Worm (Caenorhabditis elegans) whole organism, late embryonic: ENCODE results near the gene srh-304.
A peak's percentile ranks its signal among the peaks of the same experiment; 100 is the strongest.

Source experiments
- C08G9.2 ChIP-seq: sonication (generic microtip); optimal IDR thresholded peaks from 2 replicates; lab custom pipeline; 2016; ENCODE audit warnings: mild to moderate bottlenecking, missing genetic modification characterization, moderate library complexity, missing compliant biosample characterization
- C38D4.7 ChIP-seq: fragments of 200-800 bp; sonication (Bioruptor generic); optimal IDR thresholded peaks from 2 replicates; lab custom pipeline; 2018; ENCODE audit warnings: mild to moderate bottlenecking, missing genetic modification characterization, moderate library complexity, missing compliant biosample characterization
- F13H6.1 ChIP-seq: sonication (generic microtip); optimal IDR thresholded peaks from 2 replicates; lab custom pipeline; 2016; ENCODE audit warnings: missing genetic modification characterization, missing compliant biosample characterization
- K02D7.2 ChIP-seq: sonication (generic microtip); optimal IDR thresholded peaks from 2 replicates; lab custom pipeline; 2017; ENCODE audit warnings: mild to moderate bottlenecking, missing genetic modification characterization, missing compliant biosample characterization
- K09A11.1 ChIP-seq: sonication (generic microtip); optimal IDR thresholded peaks from 2 replicates; lab custom pipeline; 2017; ENCODE audit warnings: antibody characterized with exemption, mild to moderate bottlenecking, missing genetic modification characterization, missing compliant biosample characterization; ENCODE audit not compliant: insufficient read depth
- T23F11.4 ChIP-seq: fragments of 200-800 bp; sonication (Bioruptor generic); optimal IDR thresholded peaks from 2 replicates; lab custom pipeline; 2018; ENCODE audit warnings: mild to moderate bottlenecking, missing genetic modification characterization, missing compliant biosample characterization
- Y22D7AL.16 ChIP-seq: sonication (generic microtip); optimal IDR thresholded peaks from 2 replicates; lab custom pipeline; 2016; ENCODE audit warnings: missing genetic modification characterization, missing compliant biosample characterization
- ahr-1 ChIP-seq: sonication (generic microtip); optimal IDR thresholded peaks from 2 replicates; lab custom pipeline; 2016; ENCODE audit warnings: missing genetic modification characterization, missing compliant biosample characterization
- ceh-19 ChIP-seq: fragments of 200-800 bp; sonication (Bioruptor generic); optimal IDR thresholded peaks from 2 replicates; lab custom pipeline; 2018; ENCODE audit warnings: mild to moderate bottlenecking, missing genetic modification characterization, missing compliant biosample characterization
- ceh-2 ChIP-seq: sonication (generic microtip); optimal IDR thresholded peaks from 2 replicates; lab custom pipeline; 2016; ENCODE audit warnings: missing genotype, missing genetic modification characterization, missing compliant biosample characterization
- ceh-24 ChIP-seq: sonication (generic microtip); optimal IDR thresholded peaks from 2 replicates; lab custom pipeline; 2016; ENCODE audit warnings: mild to moderate bottlenecking, missing genetic modification characterization, missing compliant biosample characterization
- ceh-30 ChIP-seq: fragments of 150-350 bp; optimal IDR thresholded peaks from 2 replicates; lab custom pipeline; 2014; ENCODE audit warnings: missing biosample characterization, missing genetic modification characterization
- ceh-31 ChIP-seq: sonication (generic microtip); optimal IDR thresholded peaks from 2 replicates; lab custom pipeline; 2016; ENCODE audit warnings: missing genetic modification characterization, missing compliant biosample characterization
- ceh-45 ChIP-seq: fragments of 200-800 bp; sonication (Bioruptor generic); IDR thresholded peaks from 2 replicates; pipeline ENCODE4 v1.3.6; 2022; ENCODE audit warnings: missing genetic modification reagents, missing genetic modification characterization, missing compliant biosample characterization
- ceh-48 ChIP-seq: sonication (generic microtip); optimal IDR thresholded peaks from 2 replicates; lab custom pipeline; 2016; ENCODE audit warnings: missing genetic modification characterization, inconsistent platforms, missing compliant biosample characterization
- ceh-6 ChIP-seq: fragments of 200-800 bp; sonication (Bioruptor generic); optimal IDR thresholded peaks from 2 replicates; lab custom pipeline; 2018; ENCODE audit warnings: mild to moderate bottlenecking, missing genetic modification characterization, missing compliant biosample characterization
- ceh-9 ChIP-seq: sonication (generic microtip); optimal IDR thresholded peaks from 2 replicates; lab custom pipeline; 2016; ENCODE audit warnings: mild to moderate bottlenecking, missing genetic modification characterization, inconsistent platforms, missing compliant biosample characterization
- che-1 ChIP-seq: sonication (generic microtip); optimal IDR thresholded peaks from 2 replicates; lab custom pipeline; 2016; ENCODE audit warnings: mild to moderate bottlenecking, missing genetic modification characterization, missing compliant biosample characterization
- dmd-4 ChIP-seq: sonication (generic microtip); optimal IDR thresholded peaks from 2 replicates; lab custom pipeline; 2016; ENCODE audit warnings: borderline replicate concordance, missing genetic modification characterization, missing compliant biosample characterization
- elt-4 ChIP-seq: sonication (generic microtip); optimal IDR thresholded peaks from 2 replicates; lab custom pipeline; 2016; ENCODE audit warnings: missing genetic modification characterization, missing compliant biosample characterization
- eyg-1 ChIP-seq: sonication (generic microtip); optimal IDR thresholded peaks from 2 replicates; lab custom pipeline; 2016; ENCODE audit warnings: missing genotype, missing genetic modification characterization, missing compliant biosample characterization
- fax-1 ChIP-seq: sonication (generic microtip); optimal IDR thresholded peaks from 2 replicates; lab custom pipeline; 2016; ENCODE audit warnings: missing genotype, missing genetic modification characterization, missing compliant biosample characterization
- fkh-10 ChIP-seq: fragments of 150-350 bp; optimal IDR thresholded peaks from 2 replicates; lab custom pipeline; 2014; ENCODE audit warnings: missing biosample characterization, missing genetic modification reagents, missing genetic modification characterization
- fkh-6 ChIP-seq: sonication (generic microtip); optimal IDR thresholded peaks from 2 replicates; lab custom pipeline; 2016; ENCODE audit warnings: missing genetic modification characterization, missing compliant biosample characterization
- gmeb-2 ChIP-seq: sonication (generic microtip); optimal IDR thresholded peaks from 2 replicates; lab custom pipeline; 2016; ENCODE audit warnings: missing genetic modification characterization, inconsistent platforms, missing compliant biosample characterization
- hlh-13 ChIP-seq: fragments of 200-800 bp; sonication (Bioruptor generic); optimal IDR thresholded peaks from 2 replicates; lab custom pipeline; 2018; ENCODE audit warnings: mild to moderate bottlenecking, missing genetic modification characterization, missing compliant biosample characterization
- hlh-15 ChIP-seq: sonication (generic microtip); optimal IDR thresholded peaks from 2 replicates; lab custom pipeline; 2016; ENCODE audit warnings: missing genetic modification characterization, missing compliant biosample characterization
- hlh-6 ChIP-seq: sonication (generic microtip); optimal IDR thresholded peaks from 2 replicates; lab custom pipeline; 2016; ENCODE audit warnings: missing genotype, missing genetic modification characterization, missing compliant biosample characterization
- hlh-8 ChIP-seq: sonication (generic microtip); optimal IDR thresholded peaks from 2 replicates; lab custom pipeline; 2016; ENCODE audit warnings: missing genotype, missing genetic modification characterization, missing compliant biosample characterization
- lim-6 ChIP-seq: sonication (generic microtip); optimal IDR thresholded peaks from 2 replicates; lab custom pipeline; 2016; ENCODE audit warnings: missing genetic modification characterization, missing compliant biosample characterization
- lin-11 ChIP-seq: fragments of 200-800 bp; sonication (Bioruptor generic); optimal IDR thresholded peaks from 2 replicates; lab custom pipeline; 2018; ENCODE audit warnings: mild to moderate bottlenecking, missing genetic modification characterization, missing compliant biosample characterization
- madf-2 ChIP-seq: sonication (generic microtip); optimal IDR thresholded peaks from 2 replicates; lab custom pipeline; 2017; ENCODE audit warnings: missing genetic modification characterization, missing compliant biosample characterization
- mec-3 ChIP-seq: sonication (generic microtip); optimal IDR thresholded peaks from 2 replicates; lab custom pipeline; 2016; ENCODE audit warnings: borderline replicate concordance, missing genetic modification characterization, missing compliant biosample characterization
- nfya-1 ChIP-seq: sonication (generic microtip); optimal IDR thresholded peaks from 2 replicates; lab custom pipeline; 2017; ENCODE audit warnings: missing genetic modification characterization, mild to moderate bottlenecking, missing compliant biosample characterization, antibody characterized with exemption, moderate library complexity
- npax-4 ChIP-seq: sonication (generic microtip); optimal IDR thresholded peaks from 2 replicates; lab custom pipeline; 2016; ENCODE audit warnings: missing genetic modification characterization, missing compliant biosample characterization
- odd-2 ChIP-seq: sonication (generic microtip); optimal IDR thresholded peaks from 2 replicates; lab custom pipeline; 2017; ENCODE audit warnings: antibody characterized with exemption, mild to moderate bottlenecking, missing genetic modification characterization, missing compliant biosample characterization
- pag-3 ChIP-seq: sonication (generic microtip); optimal IDR thresholded peaks from 2 replicates; lab custom pipeline; 2016; ENCODE audit warnings: missing compliant biosample characterization, missing genetic modification characterization, borderline replicate concordance
- pha-2 ChIP-seq: sonication (generic microtip); optimal IDR thresholded peaks from 2 replicates; lab custom pipeline; 2017; ENCODE audit warnings: mild to moderate bottlenecking, missing genetic modification characterization, missing compliant biosample characterization
- pha-4 ChIP-seq: fragments of 150-350 bp; optimal IDR thresholded peaks from 2 replicates; lab custom pipeline; 2018; ENCODE audit warnings: missing biosample characterization, missing genetic modification reagents, missing genetic modification characterization
- pqm-1 ChIP-seq: sonication (generic microtip); optimal IDR thresholded peaks from 2 replicates; lab custom pipeline; 2016; ENCODE audit warnings: missing genetic modification characterization, missing compliant biosample characterization
- ref-2 ChIP-seq: sonication (generic microtip); optimal IDR thresholded peaks from 2 replicates; lab custom pipeline; 2016; ENCODE audit warnings: missing genetic modification characterization, missing compliant biosample characterization
- rnt-1 ChIP-seq: sonication (generic microtip); optimal IDR thresholded peaks from 2 replicates; lab custom pipeline; 2016; ENCODE audit warnings: missing genetic modification characterization, missing compliant biosample characterization
- sdc-2 ChIP-seq: sonication (generic microtip); optimal IDR thresholded peaks from 2 replicates; lab custom pipeline; 2016; ENCODE audit warnings: missing genotype, missing genetic modification characterization, missing compliant biosample characterization
- sox-2 ChIP-seq: fragments of 200-800 bp; sonication (Bioruptor generic); IDR thresholded peaks from 2 replicates; pipeline ENCODE4 v1.3.6; 2022; ENCODE audit warnings: missing genetic modification reagents, missing genetic modification characterization, missing compliant biosample characterization
- sox-4 ChIP-seq: sonication (generic microtip); optimal IDR thresholded peaks from 2 replicates; lab custom pipeline; 2017; ENCODE audit warnings: mild to moderate bottlenecking, missing genetic modification characterization, inconsistent platforms, missing compliant biosample characterization
- syd-9 ChIP-seq: sonication (generic microtip); optimal IDR thresholded peaks from 2 replicates; lab custom pipeline; 2016; ENCODE audit warnings: mild to moderate bottlenecking, missing genetic modification characterization, moderate library complexity, missing compliant biosample characterization
- tbx-2 ChIP-seq: sonication (generic microtip); optimal IDR thresholded peaks from 2 replicates; lab custom pipeline; 2016; ENCODE audit warnings: missing genetic modification characterization, missing compliant biosample characterization
- ttx-3 ChIP-seq: sonication (generic microtip); optimal IDR thresholded peaks from 2 replicates; lab custom pipeline; 2016; ENCODE audit warnings: missing genetic modification reagents, missing genetic modification characterization, missing compliant biosample characterization
- unc-3 ChIP-seq, 2 experiments: fragments of 200-800 bp in 1 of 2; sonication (Bioruptor generic) in 1 of 2; sonication (generic microtip) in 1 of 2; conservative IDR thresholded peaks in 1 of 2; optimal IDR thresholded peaks in 1 of 2; 2 replicates each; pipeline versions ENCODE4 v1.3.6 to Lab custom; 2016 to 2022; ENCODE audit warnings: missing compliant biosample characterization in 2 of 2, missing genetic modification characterization in 2 of 2, missing genetic modification reagents in 1 of 2
- unc-42 ChIP-seq: sonication (generic microtip); optimal IDR thresholded peaks from 2 replicates; lab custom pipeline; 2016; ENCODE audit warnings: missing genotype, missing genetic modification characterization, missing compliant biosample characterization
- unc-55 ChIP-seq: sonication (generic microtip); optimal IDR thresholded peaks from 2 replicates; lab custom pipeline; 2017; ENCODE audit warnings: missing biosample characterization, missing genetic modification reagents, missing genetic modification characterization
- unc-86 ChIP-seq: sonication (generic microtip); optimal IDR thresholded peaks from 2 replicates; lab custom pipeline; 2016; ENCODE audit warnings: missing genetic modification characterization, missing compliant biosample characterization
- zip-5 ChIP-seq: sonication (generic microtip); optimal IDR thresholded peaks from 2 replicates; lab custom pipeline; 2016; ENCODE audit warnings: missing genetic modification characterization, missing compliant biosample characterization

Gene srh-304

DNA sequence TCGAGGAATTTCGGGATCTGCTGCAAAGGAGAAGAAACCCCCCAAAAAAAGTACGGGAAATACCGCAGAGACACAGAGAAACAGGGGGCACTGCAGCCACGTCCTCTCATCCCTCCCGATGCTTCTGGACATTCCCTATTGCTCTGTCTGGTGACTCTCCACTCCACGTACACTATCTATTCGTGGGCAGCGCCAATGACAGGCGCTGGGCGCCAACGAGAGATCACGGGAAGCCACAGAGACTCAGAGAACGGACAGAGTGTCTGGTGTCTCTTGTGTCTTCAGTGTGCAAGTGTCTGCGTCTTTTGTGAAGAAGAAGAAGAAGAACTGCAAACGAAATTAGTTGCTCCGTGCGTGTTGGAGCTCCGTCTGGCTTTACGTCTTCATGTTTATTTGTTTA lies 29.5 kb downstream of the srh-304 start:
- no peak for TF ChIP-seq hlh-15
- no peak for TF ChIP-seq fkh-6
- no peak for TF ChIP-seq Y22D7AL.16 (tag; lab: Kevin White, UChicago)
- no peak for TF ChIP-seq mec-3 (tag; lab: Kevin White, UChicago)
- TF ChIP-seq T23F11.4 (GFP tag; lab: Kevin White, UChicago): no peak
- no peak for TF ChIP-seq K09A11.1 (tag; lab: Kevin White, UChicago)
- peak; percentile 23 for TF ChIP-seq ceh-19 (GFP tag; lab: Kevin White, UChicago)
- TF ChIP-seq fkh-10: peak; percentile 55
- no peak for TF ChIP-seq ahr-1
- no peak for TF ChIP-seq K02D7.2 (tag; lab: Kevin White, UChicago)
- no peak for TF ChIP-seq hlh-13 (GFP tag; lab: Kevin White, UChicago)
- no peak for TF ChIP-seq npax-4
- no peak for TF ChIP-seq hlh-8 (tag; lab: Kevin White, UChicago)
- TF ChIP-seq hlh-6 (tag; lab: Kevin White, UChicago): peak; percentile 47
- TF ChIP-seq unc-42 (tag; lab: Kevin White, UChicago): peak; percentile 97
- no peak for TF ChIP-seq pqm-1 (tag; lab: Kevin White, UChicago)
- TF ChIP-seq che-1: no peak
- TF ChIP-seq madf-2 (tag; lab: Kevin White, UChicago): no peak
- TF ChIP-seq tbx-2 (tag; lab: Kevin White, UChicago): peak; percentile 37
- TF ChIP-seq fax-1 (tag; lab: Kevin White, UChicago): no peak
- no peak for TF ChIP-seq ceh-6
- TF ChIP-seq dmd-4: no peak
- no peak for TF ChIP-seq sdc-2
- no peak for TF ChIP-seq ref-2 (tag; lab: Kevin White, UChicago)
- TF ChIP-seq zip-5 (tag; lab: Kevin White, UChicago): no peak
- TF ChIP-seq ceh-30: no peak
- no peak for TF ChIP-seq pha-2 (tag; lab: Kevin White, UChicago)
- TF ChIP-seq ceh-45 (GFP tag; lab: Robert Waterston, UW): no peak
- no peak for TF ChIP-seq ceh-48 (tag; lab: Kevin White, UChicago)
- TF ChIP-seq unc-86 (tag; lab: Kevin White, UChicago): peak; percentile 16
- no peak for TF ChIP-seq lim-6 (tag; lab: Kevin White, UChicago)
- TF ChIP-seq gmeb-2 (tag; lab: Kevin White, UChicago): no peak
- TF ChIP-seq ceh-9 (tag; lab: Kevin White, UChicago): no peak
- peak; percentile 67 for TF ChIP-seq pag-3 (tag; lab: Kevin White, UChicago)
- TF ChIP-seq ttx-3 (tag; lab: Kevin White, UChicago): no peak
- TF ChIP-seq C38D4.7 (GFP tag; lab: Kevin White, UChicago): no peak
- TF ChIP-seq eyg-1 (tag; lab: Kevin White, UChicago): no peak
- TF ChIP-seq C08G9.2 (tag; lab: Kevin White, UChicago): peak; percentile 34
- no peak for TF ChIP-seq lin-11
- TF ChIP-seq elt-4 (tag; lab: Kevin White, UChicago): no peak
- peak; percentile 65 for TF ChIP-seq F13H6.1 (tag; lab: Kevin White, UChicago)
- peak; percentile 58 for TF ChIP-seq rnt-1
- no peak for TF ChIP-seq ceh-2
- TF ChIP-seq pha-4: no peak
- no peak for TF ChIP-seq odd-2 (tag; lab: Kevin White, UChicago)
- TF ChIP-seq sox-4 (tag; lab: Kevin White, UChicago): no peak
- peak; percentile 98 for TF ChIP-seq nfya-1
- TF ChIP-seq unc-55 (GFP tag; lab: Kevin White, UChicago): peak; percentile 74
- no peak for TF ChIP-seq unc-3 (GFP tag; conservative IDR thresholded peaks at IDR 0.05; lab: Robert Waterston, UW)
- no peak for TF ChIP-seq unc-3 (tag; optimal IDR thresholded peaks at IDR 0.05; lab: Kevin White, UChicago)
- TF ChIP-seq ceh-31: peak; percentile 83
- TF ChIP-seq syd-9 (tag; lab: Kevin White, UChicago): peak; percentile 34
- TF ChIP-seq sox-2: no peak
- no peak for TF ChIP-seq ceh-24 (tag; lab: Kevin White, UChicago)
